Worm (Caenorhabditis elegans) whole organism, L1 larva: ENCODE results near the gene srd-18.

Experiments used
- ceh-82 ChIP-seq, 3 experiments: fragments of 150-350 bp in 1 of 3; sonication (generic microtip) in 2 of 3; optimal IDR thresholded peaks; 2 replicates each; lab custom pipeline; 2014 to 2017; ENCODE audit warnings: missing biosample characterization in 3 of 3, missing genetic modification characterization in 3 of 3
- egl-27 ChIP-seq, 2 experiments: fragments of 150-350 bp in 1 of 2; sonication (generic microtip); optimal IDR thresholded peaks; 3 replicates each; lab custom pipeline; 2017 to 2018; ENCODE audit warnings: missing biosample characterization in 2 of 2, missing genetic modification characterization in 2 of 2, missing genetic modification reagents in 2 of 2
- elt-3 ChIP-seq, 6 experiments: fragments of 150-350 bp in 1 of 6; sonication (generic microtip); optimal IDR thresholded peaks; 2 replicates each; lab custom pipeline; 2017 to 2018; ENCODE audit warnings: missing biosample characterization in 6 of 6, missing genetic modification characterization in 6 of 6, inconsistent platforms in 1 of 6
- fkh-8 ChIP-seq: sonication (generic microtip); optimal IDR thresholded peaks from 2 replicates; lab custom pipeline; 2016; ENCODE audit warnings: mild to moderate bottlenecking, missing genetic modification characterization, missing compliant biosample characterization
- hlh-17 ChIP-seq: fragments of 200-800 bp; sonication (Bioruptor generic); optimal IDR thresholded peaks from 2 replicates; lab custom pipeline; 2018; ENCODE audit warnings: missing genetic modification characterization, mild to moderate bottlenecking, missing compliant biosample characterization, moderate library complexity, borderline replicate concordance
- jun-1 ChIP-seq: fragments of 150-350 bp; optimal IDR thresholded peaks from 2 replicates; lab custom pipeline; 2014; ENCODE audit warnings: missing biosample characterization, missing genetic modification reagents, missing genetic modification characterization
- lin-39 ChIP-seq: fragments of 150-350 bp; optimal IDR thresholded peaks from 2 replicates; lab custom pipeline; 2014; ENCODE audit warnings: missing biosample characterization, missing genetic modification reagents, missing genetic modification characterization
- lir-3 ChIP-seq: sonication (generic microtip); optimal IDR thresholded peaks from 2 replicates; lab custom pipeline; 2016; ENCODE audit warnings: mild to moderate bottlenecking, missing genetic modification characterization, moderate library complexity, missing compliant biosample characterization; ENCODE audit not compliant: poor library complexity
- nhr-237 ChIP-seq: fragments of 150-350 bp; optimal IDR thresholded peaks from 2 replicates; lab custom pipeline; 2014; ENCODE audit warnings: missing biosample characterization, missing genetic modification characterization
- nhr-76 ChIP-seq: sonication (generic microtip); optimal IDR thresholded peaks from 2 replicates; lab custom pipeline; 2017; ENCODE audit warnings: missing biosample characterization, missing genetic modification characterization
- nhr-77 ChIP-seq: fragments of 150-350 bp; optimal IDR thresholded peaks from 2 replicates; lab custom pipeline; 2014; ENCODE audit warnings: missing biosample characterization, missing genetic modification characterization
- tbx-2 ChIP-seq: sonication (generic microtip); optimal IDR thresholded peaks from 2 replicates; lab custom pipeline; 2016; ENCODE audit warnings: missing genetic modification characterization, missing compliant biosample characterization

DNA sequence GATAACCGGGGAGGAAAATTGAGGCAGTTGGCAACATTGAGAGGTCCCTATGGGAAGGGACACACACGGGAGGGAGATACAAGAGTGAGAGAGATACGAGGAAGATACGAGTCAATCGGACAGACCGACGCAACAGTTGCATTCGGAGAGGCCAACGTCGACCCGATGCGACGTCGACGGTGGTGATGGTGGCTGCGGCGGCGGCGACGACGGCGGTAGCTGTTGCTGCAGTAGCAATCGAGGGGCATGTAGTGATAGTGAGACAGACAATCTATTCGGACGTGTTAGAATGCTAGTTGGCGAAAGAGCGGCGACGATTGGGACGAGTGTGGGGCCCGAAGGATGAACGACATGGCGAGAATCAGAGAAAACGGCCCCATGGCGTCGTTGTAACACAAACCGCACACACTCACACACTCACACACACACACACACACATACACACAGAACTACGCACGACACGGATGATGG, 33.3 kb downstream of the srd-18 start:
- TF ChIP-seq tbx-2 (tag; lab: Kevin White, UChicago): no peak
- no peak for TF ChIP-seq fkh-8 (tag; lab: Kevin White, UChicago)
- no peak for TF ChIP-seq nhr-76 (tag; lab: Kevin White, UChicago)
- TF ChIP-seq egl-27 (tag; optimal IDR thresholded peaks at IDR 0.05; lab: Kevin White, UChicago): no peak
- TF ChIP-seq ceh-82 (tag; optimal IDR thresholded peaks at IDR 0.05; lab: Kevin White, UChicago): no peak
- TF ChIP-seq elt-3 (tag; optimal IDR thresholded peaks at IDR 0.05; lab: Kevin White, UChicago): no peak
- no peak for TF ChIP-seq hlh-17 (GFP tag; lab: Kevin White, UChicago)
- no peak for TF ChIP-seq nhr-237 (tag; lab: Kevin White, UChicago)
- TF ChIP-seq jun-1 (tag; lab: Kevin White, UChicago): no peak
- no peak for TF ChIP-seq lir-3
- TF ChIP-seq nhr-77 (tag; lab: Kevin White, UChicago): no peak
- no peak for TF ChIP-seq lin-39 (tag; lab: Kevin White, UChicago)
